Worm (Caenorhabditis elegans) whole organism, midembryonic: ENCODE data around the gene twk-17.

Experiments used
- T22C8.4 ChIP-seq: fragments of 200-800 bp; sonication (Bioruptor generic); IDR thresholded peaks from 2 replicates; pipeline ENCODE4 v1.3.6; 2022; ENCODE audit warnings: missing genetic modification characterization, missing compliant biosample characterization
- cog-1 ChIP-seq: sonication (generic microtip); optimal IDR thresholded peaks from 2 replicates; lab custom pipeline; 2016; ENCODE audit warnings: missing genetic modification characterization, missing compliant biosample characterization
- flt-1 ChIP-seq: fragments of 200-800 bp; sonication (Bioruptor generic); IDR thresholded peaks from 2 replicates; pipeline ENCODE4 v1.3.6; 2022; ENCODE audit warnings: missing genetic modification characterization, missing compliant biosample characterization
- med-1 ChIP-seq: sonication (generic microtip); optimal IDR thresholded peaks from 2 replicates; lab custom pipeline; 2017; ENCODE audit warnings: missing genetic modification characterization, mild to moderate bottlenecking, missing compliant biosample characterization, antibody characterized with exemption, missing genetic modification reagents; ENCODE audit not compliant: insufficient read depth
- tab-1 ChIP-seq: fragments of 200-800 bp; sonication (Bioruptor generic); IDR thresholded peaks from 2 replicates; pipeline ENCODE4 v1.3.6; 2022; ENCODE audit warnings: missing genetic modification characterization, missing compliant biosample characterization

- no peak for TF ChIP-seq tab-1 (GFP tag; lab: Robert Waterston, UW)
- no peak for TF ChIP-seq med-1
- no peak for TF ChIP-seq flt-1 (GFP tag; lab: Robert Waterston, UW)
- TF ChIP-seq cog-1 (tag; lab: Kevin White, UChicago): no peak
- TF ChIP-seq T22C8.4 (GFP tag; lab: Robert Waterston, UW): no peak
Observed at ce11 chrX:7587741-7588235, 20.1 kb downstream of the twk-17 start.
